Fruit fly (Drosophila melanogaster) whole organism, prepupa: ENCODE results near the gene Madm.

Experiments
- CG10669 ChIP-seq: fragments of 200-800 bp; sonication (Bioruptor generic); optimal IDR thresholded peaks from 3 replicates; lab custom pipeline; 2018; ENCODE audit warnings: missing biosample characterization, mild to moderate bottlenecking, missing genetic modification characterization, moderate library complexity
- CG11294 ChIP-seq: fragments of 200-800 bp; sonication (Bioruptor generic); IDR thresholded peaks from 2 replicates; pipeline ENCODE4 v1.3.6; 2022; ENCODE audit warnings: missing biosample characterization, missing genetic modification characterization
- CG11762 ChIP-seq: fragments of 200-800 bp; sonication (Bioruptor generic); optimal IDR thresholded peaks from 3 replicates; lab custom pipeline; 2016; ENCODE audit warnings: missing biosample characterization, missing genetic modification characterization; ENCODE audit not compliant: insufficient read depth
- CG11902 ChIP-seq: fragments of 200-800 bp; sonication (Bioruptor generic); optimal IDR thresholded peaks from 3 replicates; lab custom pipeline; 2016; ENCODE audit warnings: missing biosample characterization, missing genetic modification characterization
- CG1621 ChIP-seq: fragments of 200-800 bp; sonication (Bioruptor generic); optimal IDR thresholded peaks from 3 replicates; lab custom pipeline; 2018; ENCODE audit warnings: missing biosample characterization, mild to moderate bottlenecking, missing genetic modification characterization
- CG3032 ChIP-seq: fragments of 200-800 bp; optimal IDR thresholded peaks from 2 replicates; lab custom pipeline; 2019; ENCODE audit warnings: missing biosample characterization, mild to moderate bottlenecking, missing genetic modification characterization, moderate library complexity
- CG31627 ChIP-seq: fragments of 200-800 bp; sonication (Bioruptor generic); optimal IDR thresholded peaks from 3 replicates; lab custom pipeline; 2016; ENCODE audit warnings: missing biosample characterization, missing genetic modification characterization
- CG32006 ChIP-seq: fragments of 200-800 bp; sonication (Bioruptor generic); optimal IDR thresholded peaks from 3 replicates; lab custom pipeline; 2017; ENCODE audit warnings: missing biosample characterization, mild to moderate bottlenecking, missing genetic modification characterization
- CG34406 ChIP-seq: fragments of 200-800 bp; sonication (Bioruptor generic); optimal IDR thresholded peaks from 3 replicates; lab custom pipeline; 2016; ENCODE audit warnings: missing biosample characterization, missing genetic modification characterization
- CG3919 ChIP-seq: fragments of 200-800 bp; sonication (Bioruptor generic); optimal IDR thresholded peaks from 3 replicates; lab custom pipeline; 2016; ENCODE audit warnings: missing biosample characterization, missing genetic modification characterization
- CG4318 ChIP-seq: fragments of 200-800 bp; sonication (Bioruptor generic); optimal IDR thresholded peaks from 3 replicates; lab custom pipeline; 2017; ENCODE audit warnings: missing biosample characterization, mild to moderate bottlenecking, missing genetic modification characterization
- CG6854 ChIP-seq: fragments of 200-800 bp; sonication (Bioruptor generic); optimal IDR thresholded peaks from 2 replicates; lab custom pipeline; 2017; ENCODE audit warnings: missing biosample characterization, mild to moderate bottlenecking, missing genetic modification characterization
- CG7368 ChIP-seq: fragments of 200-800 bp; sonication (Bioruptor generic); optimal IDR thresholded peaks from 3 replicates; lab custom pipeline; 2016; ENCODE audit warnings: missing biosample characterization, missing genetic modification characterization
- CG8119 ChIP-seq: fragments of 200-800 bp; sonication (Bioruptor generic); IDR thresholded peaks from 3 replicates; pipeline ENCODE4 v1.3.6; 2022; ENCODE audit warnings: missing biosample characterization, missing genetic modification characterization
- CG8319 ChIP-seq: fragments of 200-800 bp; sonication (Bioruptor generic); optimal IDR thresholded peaks from 3 replicates; lab custom pipeline; 2016; ENCODE audit warnings: missing biosample characterization, missing genetic modification characterization
- Eip78C ChIP-seq: fragments of 200-800 bp; sonication (Bioruptor generic); peaks from one replicate; lab custom pipeline; 2016; ENCODE audit warnings: missing biosample characterization, missing genetic modification characterization
- Eip93F ChIP-seq: fragments of 200-800 bp; sonication (Bioruptor generic); optimal IDR thresholded peaks from 2 replicates; lab custom pipeline; 2016; ENCODE audit warnings: missing biosample characterization, mild to moderate bottlenecking, missing genetic modification characterization
- Ets21C ChIP-seq: fragments of 200-800 bp; sonication (Bioruptor generic); optimal IDR thresholded peaks from 3 replicates; lab custom pipeline; 2016; ENCODE audit warnings: missing biosample characterization, missing genetic modification characterization
- Hr39 ChIP-seq: fragments of 200-800 bp; sonication (Bioruptor generic); optimal IDR thresholded peaks from 2 replicates; lab custom pipeline; 2016; ENCODE audit warnings: missing biosample characterization, missing genetic modification characterization
- Hr4 ChIP-seq: fragments of 200-800 bp; sonication (Bioruptor generic); optimal IDR thresholded peaks from 3 replicates; lab custom pipeline; 2016; ENCODE audit warnings: missing biosample characterization, missing genetic modification characterization
- Lpt ChIP-seq: fragments of 200-800 bp; sonication (Bioruptor generic); optimal IDR thresholded peaks from 3 replicates; lab custom pipeline; 2016; ENCODE audit warnings: missing biosample characterization, missing genetic modification characterization
- Met ChIP-seq: fragments of 200-800 bp; sonication (Bioruptor generic); optimal IDR thresholded peaks from 3 replicates; lab custom pipeline; 2016; ENCODE audit warnings: missing biosample characterization, missing genetic modification characterization
- OdsH ChIP-seq: fragments of 200-800 bp; sonication (Bioruptor generic); optimal IDR thresholded peaks from 3 replicates; lab custom pipeline; 2016; ENCODE audit warnings: missing biosample characterization, missing genetic modification characterization
- Sox102F ChIP-seq: fragments of 200-800 bp; sonication (Bioruptor generic); optimal IDR thresholded peaks from 2 replicates; lab custom pipeline; 2016; ENCODE audit warnings: missing biosample characterization, mild to moderate bottlenecking, missing genetic modification characterization
- Sox14 ChIP-seq: fragments of 200-800 bp; sonication (Bioruptor generic); optimal IDR thresholded peaks from 3 replicates; lab custom pipeline; 2016; ENCODE audit warnings: missing biosample characterization, missing genetic modification characterization
- achi ChIP-seq: fragments of 200-800 bp; sonication (Bioruptor generic); optimal IDR thresholded peaks from 3 replicates; lab custom pipeline; 2016; ENCODE audit warnings: missing biosample characterization, missing genetic modification characterization
- acj6 ChIP-seq: fragments of 200-800 bp; sonication (Bioruptor generic); optimal IDR thresholded peaks from 3 replicates; lab custom pipeline; 2016; ENCODE audit warnings: missing biosample characterization, missing genetic modification characterization
- cyc ChIP-seq: fragments of 200-800 bp; sonication (Bioruptor generic); optimal IDR thresholded peaks from 3 replicates; lab custom pipeline; 2016; ENCODE audit warnings: missing biosample characterization, missing genetic modification characterization
- dac ChIP-seq: fragments of 200-800 bp; sonication (Bioruptor generic); optimal IDR thresholded peaks from 2 replicates; lab custom pipeline; 2017; ENCODE audit warnings: missing biosample characterization, mild to moderate bottlenecking, missing genetic modification characterization
- dsx ChIP-seq: fragments of 200-800 bp; optimal IDR thresholded peaks from 3 replicates; lab custom pipeline; 2019; ENCODE audit warnings: missing biosample characterization, mild to moderate bottlenecking, missing genetic modification characterization, moderate library complexity; ENCODE audit not compliant: poor library complexity, severe bottlenecking
- eg ChIP-seq: fragments of 200-800 bp; sonication (Bioruptor generic); IDR thresholded peaks from 3 replicates; pipeline ENCODE4 v1.3.6; 2022; ENCODE audit warnings: missing biosample characterization, missing genetic modification characterization
- esn ChIP-seq: fragments of 200-800 bp; sonication (Bioruptor generic); optimal IDR thresholded peaks from 2 replicates; lab custom pipeline; 2016; ENCODE audit warnings: missing biosample characterization, mild to moderate bottlenecking, missing genetic modification characterization, moderate library complexity
- fkh ChIP-seq: fragments of 200-800 bp; sonication (Bioruptor generic); optimal IDR thresholded peaks from 3 replicates; lab custom pipeline; 2017; ENCODE audit warnings: missing biosample characterization, mild to moderate bottlenecking, missing genetic modification characterization, moderate library complexity
- lz ChIP-seq: fragments of 200-800 bp; sonication (Bioruptor generic); optimal IDR thresholded peaks from 3 replicates; lab custom pipeline; 2016; ENCODE audit warnings: missing biosample characterization, missing genetic modification characterization
- net ChIP-seq: fragments of 200-800 bp; sonication (Bioruptor generic); optimal IDR thresholded peaks from 3 replicates; lab custom pipeline; 2016; ENCODE audit warnings: missing biosample characterization, missing genetic modification characterization
- spab ChIP-seq: fragments of 200-800 bp; sonication (Bioruptor generic); optimal IDR thresholded peaks from 2 replicates; lab custom pipeline; 2017; ENCODE audit warnings: missing biosample characterization, mild to moderate bottlenecking, missing genetic modification characterization, missing genetic modification reagents
- ss ChIP-seq, 2 experiments: fragments of 200-800 bp; sonication (Bioruptor generic); optimal IDR thresholded peaks; 2 replicates in 1 of 2; 3 replicates in 1 of 2; lab custom pipeline; 2017 to 2018; ENCODE audit warnings: mild to moderate bottlenecking in 2 of 2, missing biosample characterization in 2 of 2, missing genetic modification characterization in 2 of 2, moderate library complexity in 1 of 2
- svp ChIP-seq: fragments of 200-800 bp; sonication (Bioruptor generic); peaks from one replicate; lab custom pipeline; 2016; ENCODE audit warnings: missing biosample characterization, missing genetic modification characterization
- vri ChIP-seq: fragments of 200-800 bp; sonication (Bioruptor generic); optimal IDR thresholded peaks from 3 replicates; lab custom pipeline; 2016; ENCODE audit warnings: missing biosample characterization, mild to moderate bottlenecking, missing genetic modification characterization

The Madm gene

dm6 chr3R:5736305-5736869 is 5.9 kb upstream of the Madm start, which contains the start of the genes CG2100 and CG1236 (continued):
- TF ChIP-seq CG8319 (GFP tag; lab: Kevin White, UChicago) (peak; percentile 56), cyc (GFP tag; lab: Kevin White, UChicago) (peak; percentile 76), Hr4 (GFP tag; lab: Kevin White, UChicago) (peak; percentile 62), net (GFP tag; lab: Kevin White, UChicago) (peak; percentile 79), CG1621 (tag; lab: Kevin White, UChicago) (peak; percentile 53), CG10669 (GFP tag; lab: Kevin White, UChicago) (peak; percentile 75), dac (GFP tag; lab: Kevin White, UChicago) (no peak), Hr39 (GFP tag; lab: Kevin White, UChicago) (peak; percentile 75), CG3032 (tag; lab: Kevin White, UChicago) (peak; percentile 83)

DNA sequence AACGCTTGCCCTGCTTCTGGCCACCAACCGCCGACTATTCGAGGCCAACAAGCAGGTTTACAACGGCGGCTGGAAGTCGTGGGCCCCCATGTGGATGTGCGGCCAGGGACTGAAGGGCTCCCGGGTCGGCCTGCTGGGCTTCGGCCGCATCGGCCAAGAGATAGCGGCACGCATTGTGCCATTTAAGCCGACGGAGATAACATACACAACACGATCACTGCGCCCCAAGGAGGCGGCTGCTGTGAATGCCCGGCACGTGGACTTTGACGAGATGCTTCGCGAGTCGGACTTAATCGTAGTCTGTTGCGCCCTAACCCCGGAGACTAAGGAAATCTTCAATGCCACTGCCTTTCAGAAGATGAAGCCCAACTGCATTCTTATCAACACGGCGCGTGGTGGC is 5.0 kb upstream of the Madm start:
- TF ChIP-seq svp (GFP tag; lab: Kevin White, UChicago) (peak; percentile 95), Met (no peak), ss (GFP tag; optimal IDR thresholded peaks at IDR 0.05; lab: Kevin White, UChicago) (peak in 1 of 2 experiments; percentile 62), eg (GFP tag; lab: Robert Waterston, UW) (0 out of 3 replicates have a peak, but pooled peaks have one; percentile 12), Eip78C (GFP tag; lab: Kevin White, UChicago) (peak; percentile 60), Hr4 (GFP tag; lab: Kevin White, UChicago) (no peak)

dm6 chr3R:5746646-5747045 is 4.3 kb downstream of the Madm start:
- no peak for TF ChIP-seq CG8119
- no peak for TF ChIP-seq CG11902
- no peak for TF ChIP-seq Eip93F (GFP tag; lab: Kevin White, UChicago)
- TF ChIP-seq fkh = peak; percentile 64
- no peak for TF ChIP-seq CG10669 (GFP tag; lab: Kevin White, UChicago)
- no peak for TF ChIP-seq Sox102F (GFP tag; lab: Kevin White, UChicago)
- no peak for TF ChIP-seq ss (GFP tag; optimal IDR thresholded peaks at IDR 0.05; lab: Kevin White, UChicago)

DNA sequence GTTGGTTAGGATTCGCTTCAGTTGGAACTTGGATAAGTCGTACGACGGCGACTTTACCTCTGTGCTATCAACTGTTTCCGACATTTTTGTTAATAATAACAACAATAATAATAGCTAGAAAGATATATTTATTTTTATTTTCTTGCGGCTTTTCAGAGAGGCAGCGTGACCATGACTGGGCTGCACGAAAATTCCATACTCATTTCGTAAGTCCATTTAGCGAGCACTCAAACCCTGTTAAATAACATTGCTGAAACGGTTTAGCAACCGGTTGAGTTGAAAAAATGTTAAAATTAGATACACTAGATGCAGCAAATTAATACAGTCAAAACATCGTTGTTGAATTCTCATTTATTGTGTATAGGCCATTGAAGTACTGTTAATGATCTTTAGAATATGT is 12.3 kb downstream of the Madm start, which contains the start of gene Dcps:
Gene Dcps, minus strand, starts transcription at position 181 of the 400 bp plus-strand sequence.
- no peak for TF ChIP-seq Ets21C (GFP tag; lab: Kevin White, UChicago)
- TF ChIP-seq CG32006 = no peak
- no peak for TF ChIP-seq ss (GFP tag; optimal IDR thresholded peaks at IDR 0.05; lab: Kevin White, UChicago)
- no peak for TF ChIP-seq dsx (GFP tag; lab: Kevin White, UChicago)
- no peak for TF ChIP-seq acj6 (GFP tag; lab: Kevin White, UChicago)
- no peak for TF ChIP-seq fkh
- no peak for TF ChIP-seq CG4318 (GFP tag; lab: Kevin White, UChicago)
- no peak for TF ChIP-seq OdsH (GFP tag; lab: Kevin White, UChicago)
- TF ChIP-seq achi = no peak
- no peak for TF ChIP-seq lz (GFP tag; lab: Kevin White, UChicago)

dm6 chr3R:5758624-5759209 is 16.4 kb downstream of the Madm start, which contains the start of gene Sec8:
Sec8 (minus strand) TSS chr3R:5758997.
- no peak for TF ChIP-seq acj6 (GFP tag; lab: Kevin White, UChicago)
- TF ChIP-seq cyc (GFP tag; lab: Kevin White, UChicago) = peak; percentile 23
- no peak for TF ChIP-seq CG8119
- TF ChIP-seq spab (GFP tag; lab: Kevin White, UChicago) = no peak
- no peak for TF ChIP-seq CG32006
- TF ChIP-seq CG31627 (GFP tag; lab: Kevin White, UChicago) = peak; percentile 32
- TF ChIP-seq CG7368 = no peak
- TF ChIP-seq Ets21C (GFP tag; lab: Kevin White, UChicago) = no peak
- TF ChIP-seq CG11762 (GFP tag; lab: Kevin White, UChicago) = no peak
- TF ChIP-seq Eip78C (GFP tag; lab: Kevin White, UChicago) = no peak
- TF ChIP-seq esn (GFP tag; lab: Kevin White, UChicago) = peak; percentile 56
- no peak for TF ChIP-seq CG1621 (tag; lab: Kevin White, UChicago)
- TF ChIP-seq CG34406 = no peak
- peak; percentile 34 for TF ChIP-seq lz (GFP tag; lab: Kevin White, UChicago)
- no peak for TF ChIP-seq CG6854 (GFP tag; lab: Kevin White, UChicago)
- TF ChIP-seq Sox14 (GFP tag; lab: Kevin White, UChicago) = peak; percentile 45
- no peak for TF ChIP-seq Lpt (GFP tag; lab: Kevin White, UChicago)
- TF ChIP-seq CG11294 (GFP tag; lab: Robert Waterston, UW) = no peak
- TF ChIP-seq vri = no peak
- TF ChIP-seq CG3919 (GFP tag; lab: Kevin White, UChicago) = no peak
- no peak for TF ChIP-seq achi
- TF ChIP-seq, all 60 proteins: peak for 5
